Fruit fly (Drosophila melanogaster): ENCODE results near the gene CG32750.

The CG32750 gene

DNA sequence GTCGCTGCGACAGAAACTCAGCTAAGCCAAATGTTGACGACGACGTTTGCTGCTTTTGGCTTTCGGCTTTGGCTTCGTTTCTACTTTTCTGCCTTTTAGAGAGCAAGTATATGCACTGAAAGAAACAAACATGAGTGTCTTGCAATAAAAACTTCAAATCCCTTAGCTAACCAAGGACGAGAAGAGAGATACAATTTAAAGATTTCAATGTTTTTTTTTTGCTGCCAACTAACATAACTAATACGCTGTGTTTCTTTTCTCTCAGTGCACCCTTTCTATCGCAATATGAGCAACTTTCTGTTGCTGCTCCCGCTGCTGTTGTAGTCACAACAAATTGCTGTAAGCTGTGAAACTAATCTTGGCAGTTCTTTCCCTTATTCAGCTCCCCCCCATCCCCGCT lies 16.8 kb downstream of the CG32750 start (continued):
- TF ChIP-seq Mrtf (GFP tag; IDR thresholded peaks at IDR 0.05) = 0 out of 3 replicates have a peak, but pooled peaks have one; percentile 39
- TF ChIP-seq CG8290 (GFP tag; optimal IDR thresholded peaks at IDR 0.05) = no peak
- TF ChIP-seq CG8290 (tag; optimal IDR thresholded peaks at IDR 0.05) = peak in 1 of 2 experiments; percentile 33
- TF ChIP-seq HmgZ (tag; optimal IDR thresholded peaks at IDR 0.05) = no peak
- no peak for TF ChIP-seq sqz (GFP tag; optimal IDR thresholded peaks at IDR 0.05)
- no peak for TF ChIP-seq CG1024 (GFP tag; IDR thresholded peaks at IDR 0.05)
- no peak for TF ChIP-seq Dp (GFP tag; optimal IDR thresholded peaks at IDR 0.05)
- TF ChIP-seq CG17328 (GFP tag; IDR thresholded peaks at IDR 0.05) = peak; percentile 49
- TF ChIP-seq NfI (GFP tag; optimal IDR thresholded peaks at IDR 0.05) = peak; percentile 27
- TF ChIP-seq CG10431 (GFP tag; optimal IDR thresholded peaks at IDR 0.05) = no peak
- no peak for TF ChIP-seq repo (GFP tag; optimal IDR thresholded peaks at IDR 0.05)
- TF ChIP-seq sob (GFP tag; IDR thresholded peaks at IDR 0.05) = peak; percentile 41; the same call in 1 of the 2 replicates
- peak; percentile 52 for TF ChIP-seq CG2120 (GFP tag; optimal IDR thresholded peaks at IDR 0.05)
- no peak for TF ChIP-seq CG10321 (GFP tag; IDR thresholded peaks at IDR 0.05)
- TF ChIP-seq p53 (GFP tag; optimal IDR thresholded peaks at IDR 0.05) = peak; percentile 26
- no peak for TF ChIP-seq Tbp (GFP tag; optimal IDR thresholded peaks at IDR 0.05)
- no peak for TF ChIP-seq BEAF-32 (GFP tag; optimal IDR thresholded peaks at IDR 0.05)
- no peak for TF ChIP-seq ems (GFP tag; optimal IDR thresholded peaks at IDR 0.05)
- TF ChIP-seq phol (tag; optimal IDR thresholded peaks at IDR 0.05) = peak; percentile 39
- no peak for TF ChIP-seq btn (GFP tag; optimal IDR thresholded peaks at IDR 0.05)
- TF ChIP-seq sisA (GFP tag; IDR thresholded peaks at IDR 0.05) = peak; percentile 66
- no peak for TF ChIP-seq sim (GFP tag; IDR thresholded peaks at IDR 0.05)
- TF ChIP-seq lbe (GFP tag; optimal IDR thresholded peaks at IDR 0.05) = no peak
- 0 out of 2 replicates have a peak, but pooled peaks have one; percentile 30 for TF ChIP-seq CG31441 (GFP tag; IDR thresholded peaks at IDR 0.05)
- TF ChIP-seq Fer1 (GFP tag; optimal IDR thresholded peaks at IDR 0.05) = peak; percentile 55
- TF ChIP-seq Fer3 (tag; optimal IDR thresholded peaks at IDR 0.05) = peak; percentile 45
- TF ChIP-seq HHEX (GFP tag; optimal IDR thresholded peaks at IDR 0.05) = peak; percentile 45
- no peak; the same call in 1 of the 2 replicates for TF ChIP-seq Taf1 (GFP tag; IDR thresholded peaks at IDR 0.05)
- no peak for TF ChIP-seq Mes4 (GFP tag; optimal IDR thresholded peaks at IDR 0.05)
- no peak for TF ChIP-seq exex (tag; optimal IDR thresholded peaks at IDR 0.05)
- no peak for TF ChIP-seq CG1832 (GFP tag; optimal IDR thresholded peaks at IDR 0.05)
- TF ChIP-seq bowl (GFP tag; IDR thresholded peaks at IDR 0.05) = no peak
- TF ChIP-seq CG17385 (GFP tag; optimal IDR thresholded peaks at IDR 0.05) = peak; percentile 27
- TF ChIP-seq Camta (GFP tag; optimal IDR thresholded peaks at IDR 0.05) = no peak
- TF ChIP-seq CG15601 (tag; optimal IDR thresholded peaks at IDR 0.05) = no peak
- TF ChIP-seq Blimp-1 (GFP tag; optimal IDR thresholded peaks at IDR 0.05) = peak; percentile 36
- peak; percentile 13 for TF ChIP-seq CG9609 (GFP tag; optimal IDR thresholded peaks at IDR 0.05)
- no peak for TF ChIP-seq ewg (GFP tag; optimal IDR thresholded peaks at IDR 0.05)
- TF ChIP-seq CG13624 (GFP tag; optimal IDR thresholded peaks at IDR 0.05) = peak; percentile 45
- TF ChIP-seq cad (GFP tag; optimal IDR thresholded peaks at IDR 0.05) = no peak
- TF ChIP-seq CG7357 (GFP tag; IDR thresholded peaks at IDR 0.05) = no peak
- TF ChIP-seq CG2678 (tag; optimal IDR thresholded peaks at IDR 0.05) = peak; percentile 59
- no peak for TF ChIP-seq kay (GFP tag; optimal IDR thresholded peaks at IDR 0.05)
- peak; percentile 12 for TF ChIP-seq Abd-B (GFP tag; optimal IDR thresholded peaks at IDR 0.05)
- TF ChIP-seq Poxn (GFP tag; IDR thresholded peaks at IDR 0.05) = no peak
- TF ChIP-seq Usf (GFP tag; optimal IDR thresholded peaks at IDR 0.05) = no peak
- TF ChIP-seq CG1603 (tag; optimal IDR thresholded peaks at IDR 0.05) = peak; percentile 34
- TF ChIP-seq CG14860 (GFP tag; IDR thresholded peaks at IDR 0.05; ENCODE audit: partially characterized antibody) = no peak
- no peak for TF ChIP-seq CG2199 (GFP tag; IDR thresholded peaks at IDR 0.05)
- peak; percentile 41 for TF ChIP-seq lilli (GFP tag; optimal IDR thresholded peaks at IDR 0.05)
- peak; percentile 2 for TF ChIP-seq fd3F (GFP tag; optimal IDR thresholded peaks at IDR 0.05)
- no peak for TF ChIP-seq CG15073 (GFP tag; optimal IDR thresholded peaks at IDR 0.05)
